Worm (Caenorhabditis elegans): Measurements from ENCODE around the gene Y49E10.10.

DNA sequence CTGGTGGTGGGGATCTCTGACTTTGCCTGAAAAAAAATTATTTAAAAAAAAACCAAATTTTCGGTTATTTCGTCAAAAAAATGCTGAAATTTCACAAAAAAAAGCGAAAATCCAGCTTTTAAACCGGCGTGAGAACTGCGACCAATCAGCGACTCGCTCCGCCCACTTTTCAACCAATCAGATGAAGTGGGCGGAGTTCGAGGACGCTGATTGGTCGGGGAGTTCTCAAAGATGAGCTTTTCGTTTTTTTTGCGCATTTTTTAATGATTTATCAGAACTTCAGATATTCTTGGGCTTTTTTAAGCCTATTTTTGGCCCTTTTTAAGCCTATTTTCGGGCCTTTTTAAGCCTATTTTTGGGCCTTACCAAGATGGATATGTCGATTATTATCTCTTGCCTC is 25.0 kb downstream of the Y49E10.10 start:
- TF ChIP-seq ama-1 (optimal IDR thresholded peaks at IDR 0.05), result no peak
- TF ChIP-seq scrt-1 (GFP tag; IDR thresholded peaks at IDR 0.05), result no peak
- no peak for TF ChIP-seq flt-1 (GFP tag; IDR thresholded peaks at IDR 0.05)
- no peak for TF ChIP-seq tbx-11 (GFP tag; IDR thresholded peaks at IDR 0.05)
- no peak for TF ChIP-seq F13C5.2 (tag; optimal IDR thresholded peaks at IDR 0.05)
- TF ChIP-seq hnd-1 (tag; optimal IDR thresholded peaks at IDR 0.05), result no peak
- TF ChIP-seq tra-4 (tag; optimal IDR thresholded peaks at IDR 0.05), result no peak
- TF ChIP-seq pes-1 (GFP tag; IDR thresholded peaks at IDR 0.05), result no peak
- no peak for TF ChIP-seq ets-7 (tag; optimal IDR thresholded peaks at IDR 0.05)
- TF ChIP-seq hmg-4 (GFP tag; optimal IDR thresholded peaks at IDR 0.05), result no peak
- TF ChIP-seq B0310.2 (tag; optimal IDR thresholded peaks at IDR 0.05), result no peak
- TF ChIP-seq ceh-13 (GFP tag; optimal IDR thresholded peaks at IDR 0.05), result no peak
